Worm (Caenorhabditis elegans): Measurements from ENCODE around the gene C18A3.11.

Gene C18A3.11

DNA sequence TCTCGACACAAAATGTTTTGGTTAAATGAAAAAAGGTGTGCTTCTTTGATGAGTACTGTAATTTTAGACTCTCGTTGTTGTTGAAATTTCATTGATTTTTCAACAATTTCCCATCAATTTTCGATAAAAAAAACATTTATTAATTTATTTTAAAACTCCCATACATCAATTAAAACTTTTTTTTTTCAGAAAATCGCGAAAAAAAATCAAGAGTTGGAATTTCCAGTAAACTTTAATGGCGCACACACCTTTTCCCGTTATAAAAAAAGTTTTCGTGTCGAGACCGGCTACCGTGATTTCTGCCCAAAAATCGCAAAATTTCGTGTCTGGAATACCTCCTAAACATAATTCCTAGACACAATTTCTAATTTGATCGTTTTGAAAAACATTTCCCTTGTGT lies 36.0 kb upstream of the C18A3.11 start, which contains the start of gene C25H3.14:
C25H3.14 (plus strand) TSS at position 301 of the 400 bp plus-strand sequence.
- TF ChIP-seq ztf-11 (tag; optimal IDR thresholded peaks at IDR 0.05) (no peak), lsy-12 (tag; optimal IDR thresholded peaks at IDR 0.05) (no peak), nhr-77 (tag; optimal IDR thresholded peaks at IDR 0.05) (no peak), elt-2 (tag; optimal IDR thresholded peaks at IDR 0.05) (no peak), hmg-11 (tag; optimal IDR thresholded peaks at IDR 0.05) (no peak), egl-27 (tag; optimal IDR thresholded peaks at IDR 0.05) (no peak), elt-3 (tag; optimal IDR thresholded peaks at IDR 0.05) (no peak), ama-1 (optimal IDR thresholded peaks at IDR 0.05) (no peak), nhr-25 (tag; optimal IDR thresholded peaks at IDR 0.05) (no peak), mdl-1 (tag; optimal IDR thresholded peaks at IDR 0.05) (no peak), unc-39 (tag; optimal IDR thresholded peaks at IDR 0.05) (no peak), ceh-28 (tag; optimal IDR thresholded peaks at IDR 0.05) (no peak), egl-5 (tag; optimal IDR thresholded peaks at IDR 0.05) (no peak), mml-1 (tag; optimal IDR thresholded peaks at IDR 0.05) (no peak)

DNA sequence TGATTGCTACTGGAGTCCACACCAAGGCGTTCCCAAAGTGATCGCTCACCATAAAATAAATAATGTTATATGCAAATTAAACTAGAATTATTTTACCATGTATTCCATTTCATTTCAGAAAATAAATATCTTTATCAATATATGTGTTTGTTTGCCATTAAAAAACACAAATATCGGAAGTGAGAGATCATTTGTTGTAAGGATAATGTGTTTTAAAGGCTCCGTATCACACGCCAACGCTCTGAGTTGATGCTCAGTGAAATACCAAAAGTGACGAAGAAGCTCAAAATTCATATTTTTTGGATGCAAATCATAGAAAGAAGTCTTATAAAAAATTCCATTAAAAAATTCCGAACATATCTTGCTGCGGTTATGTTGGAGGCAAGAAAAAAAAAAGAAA lies 34.6 kb upstream of the C18A3.11 start:
- TF ChIP-seq R02D3.7 (tag; optimal IDR thresholded peaks at IDR 0.05) (no peak), fos-1 (tag; optimal IDR thresholded peaks at IDR 0.05) (no peak), ztf-4 (tag; optimal IDR thresholded peaks at IDR 0.05) (no peak), nhr-237 (tag; optimal IDR thresholded peaks at IDR 0.05) (no peak)

DNA sequence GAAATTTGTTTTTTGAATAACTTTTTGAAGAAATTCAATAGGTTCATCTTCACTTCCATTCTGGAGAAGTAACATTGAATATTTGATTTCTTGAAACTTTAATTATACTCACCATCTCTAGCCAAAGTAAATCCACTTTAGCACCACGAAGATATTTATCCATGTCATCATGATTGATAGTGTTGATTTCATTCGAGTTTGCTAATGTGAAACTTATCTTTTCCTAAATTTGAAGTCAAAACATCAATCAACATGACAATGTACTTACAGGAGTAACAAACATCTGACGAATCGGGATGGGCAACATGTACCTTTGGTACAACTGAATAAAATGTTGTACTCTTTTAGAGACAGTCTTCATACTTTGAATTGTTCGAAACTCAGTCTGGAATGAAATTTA lies 33.5 kb upstream of the C18A3.11 start:
- TF ChIP-seq ztf-4 (tag; optimal IDR thresholded peaks at IDR 0.05), result no peak
- no peak for TF ChIP-seq ceh-16 (tag; optimal IDR thresholded peaks at IDR 0.05)
- TF ChIP-seq eor-1 (tag; optimal IDR thresholded peaks at IDR 0.05), result no peak
- TF ChIP-seq lin-39 (tag; optimal IDR thresholded peaks at IDR 0.05), result no peak
- no peak for TF ChIP-seq nhr-11 (tag; optimal IDR thresholded peaks at IDR 0.05)
- no peak for TF ChIP-seq pqm-1 (tag; optimal IDR thresholded peaks at IDR 0.05)
- no peak for TF ChIP-seq egl-27 (tag; optimal IDR thresholded peaks at IDR 0.05)
- TF ChIP-seq nhr-28 (tag; optimal IDR thresholded peaks at IDR 0.05), result no peak
- no peak for TF ChIP-seq fkh-2 (tag; optimal IDR thresholded peaks at IDR 0.05)
- TF ChIP-seq skn-1 (tag; optimal IDR thresholded peaks at IDR 0.05), result no peak
- no peak for TF ChIP-seq fos-1 (tag; optimal IDR thresholded peaks at IDR 0.05)
- no peak for TF ChIP-seq aly-2 (tag; optimal IDR thresholded peaks at IDR 0.05)
- TF ChIP-seq daf-12 (tag; optimal IDR thresholded peaks at IDR 0.05), result no peak
- TF ChIP-seq pha-4 (tag; optimal IDR thresholded peaks at IDR 0.05), result no peak
- no peak for TF ChIP-seq sea-2 (GFP tag; optimal IDR thresholded peaks at IDR 0.05)
- no peak for TF ChIP-seq ceh-82 (tag; optimal IDR thresholded peaks at IDR 0.05)
- no peak for TF ChIP-seq zag-1 (tag; optimal IDR thresholded peaks at IDR 0.05)
- no peak for TF ChIP-seq unc-39 (tag; optimal IDR thresholded peaks at IDR 0.05)
- TF ChIP-seq unc-62 (GFP tag; optimal IDR thresholded peaks at IDR 0.05), result no peak
- TF ChIP-seq ceh-9 (tag; optimal IDR thresholded peaks at IDR 0.05), result no peak

DNA sequence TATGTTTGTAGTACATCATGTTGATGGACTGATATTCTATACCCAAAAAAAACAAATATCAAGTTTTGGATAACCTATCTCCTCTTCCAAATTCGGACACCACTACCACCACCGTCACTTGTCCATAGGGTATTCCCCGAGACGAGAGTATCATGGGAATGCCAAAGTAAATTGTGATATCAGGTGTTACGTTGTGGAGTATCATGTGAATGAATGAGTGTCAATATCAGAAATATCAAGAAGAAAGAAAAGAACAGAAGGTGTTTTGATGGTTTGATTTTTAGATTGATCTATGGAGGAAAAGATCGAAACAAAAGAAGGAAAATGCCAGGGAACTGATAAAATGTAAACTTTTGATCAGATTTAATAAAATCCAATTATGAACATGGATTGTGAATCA lies 32.6 kb upstream of the C18A3.11 start:
- TF ChIP-seq nhr-12 (tag; optimal IDR thresholded peaks at IDR 0.05) (no peak), zag-1 (tag; optimal IDR thresholded peaks at IDR 0.05) (no peak), pqm-1 (tag; optimal IDR thresholded peaks at IDR 0.05) (peak; percentile 42), lsy-12 (tag; optimal IDR thresholded peaks at IDR 0.05) (no peak), fkh-10 (GFP tag; optimal IDR thresholded peaks at IDR 0.05) (no peak), mml-1 (tag; optimal IDR thresholded peaks at IDR 0.05) (no peak), nhr-77 (tag; optimal IDR thresholded peaks at IDR 0.05) (no peak), pha-4 (tag; optimal IDR thresholded peaks at IDR 0.05) (peak; percentile 52), sea-2 (GFP tag; optimal IDR thresholded peaks at IDR 0.05) (no peak), elt-2 (tag; optimal IDR thresholded peaks at IDR 0.05) (peak; percentile 58), ceh-16 (tag; optimal IDR thresholded peaks at IDR 0.05) (no peak), nhr-23 (tag; optimal IDR thresholded peaks at IDR 0.05) (no peak), snpc-4 (tag; optimal IDR thresholded peaks at IDR 0.05) (peak; percentile 12), R02D3.7 (tag; optimal IDR thresholded peaks at IDR 0.05) (no peak), nhr-11 (tag; optimal IDR thresholded peaks at IDR 0.05) (no peak), daf-12 (tag; optimal IDR thresholded peaks at IDR 0.05) (no peak), nfya-1 (tag; optimal IDR thresholded peaks at IDR 0.05; ENCODE audit: insufficient read depth) (no peak)

Measured in whole organism, L3 larva.